Worm (Caenorhabditis elegans): Measurements from ENCODE around the gene C18F10.2.

The C18F10.2 gene

ce11 chrIII:6270277-6270676, 2.7 kb upstream of the C18F10.2 start, which contains the start of gene srg-3:
Gene srg-3, minus strand, starts transcription at chrIII:6270377.
- TF ChIP-seq aly-1 (tag; optimal IDR thresholded peaks at IDR 0.05) (no peak), ama-1 (optimal IDR thresholded peaks at IDR 0.05) (no peak), hmg-4 (GFP tag; optimal IDR thresholded peaks at IDR 0.05) (no peak), sea-1 (GFP tag; conservative IDR thresholded peaks at IDR 0.05) (no peak), tbx-11 (GFP tag; IDR thresholded peaks at IDR 0.05) (no peak), tbx-37 (GFP tag; conservative IDR thresholded peaks at IDR 0.05) (no peak), hnd-1 (tag; optimal IDR thresholded peaks at IDR 0.05) (no peak), hmbx-1 (tag; optimal IDR thresholded peaks at IDR 0.05) (no peak), tra-4 (tag; optimal IDR thresholded peaks at IDR 0.05) (no peak), scrt-1 (GFP tag; IDR thresholded peaks at IDR 0.05) (no peak), flt-1 (GFP tag; IDR thresholded peaks at IDR 0.05) (no peak), ceh-36 (tag; optimal IDR thresholded peaks at IDR 0.05) (no peak), pes-1 (GFP tag; IDR thresholded peaks at IDR 0.05) (no peak)

- TF ChIP-seq F13C5.2 (tag; optimal IDR thresholded peaks at IDR 0.05) (no peak), ceh-13 (GFP tag; optimal IDR thresholded peaks at IDR 0.05) (no peak), tra-4 (tag; optimal IDR thresholded peaks at IDR 0.05) (no peak), flt-1 (GFP tag; IDR thresholded peaks at IDR 0.05) (no peak), ets-7 (tag; optimal IDR thresholded peaks at IDR 0.05) (no peak), aly-1 (tag; optimal IDR thresholded peaks at IDR 0.05) (no peak), sea-1 (GFP tag; conservative IDR thresholded peaks at IDR 0.05) (no peak), tbx-37 (GFP tag; conservative IDR thresholded peaks at IDR 0.05) (no peak), hnd-1 (tag; optimal IDR thresholded peaks at IDR 0.05) (no peak), ceh-36 (tag; optimal IDR thresholded peaks at IDR 0.05) (no peak), pes-1 (GFP tag; IDR thresholded peaks at IDR 0.05) (no peak), scrt-1 (GFP tag; IDR thresholded peaks at IDR 0.05) (no peak), ama-1 (optimal IDR thresholded peaks at IDR 0.05) (no peak), B0310.2 (tag; optimal IDR thresholded peaks at IDR 0.05) (no peak), tbx-11 (GFP tag; IDR thresholded peaks at IDR 0.05) (no peak), hmg-4 (GFP tag; optimal IDR thresholded peaks at IDR 0.05) (no peak), hmbx-1 (tag; optimal IDR thresholded peaks at IDR 0.05) (no peak)
Measured at ce11 chrIII:6278301-6278827, 5.4 kb downstream of the C18F10.2 start, which contains the start of gene C18F10.7. Gene C18F10.7, minus strand, starts transcription at chrIII:6278351.

ce11 chrIII:6279453-6279852, 6.5 kb downstream of the C18F10.2 start:
- no peak for TF ChIP-seq hmbx-1 (tag; optimal IDR thresholded peaks at IDR 0.05)
- TF ChIP-seq F13C5.2 (tag; optimal IDR thresholded peaks at IDR 0.05): no peak
- TF ChIP-seq sea-1 (GFP tag; conservative IDR thresholded peaks at IDR 0.05): no peak
- TF ChIP-seq scrt-1 (GFP tag; IDR thresholded peaks at IDR 0.05): no peak
- TF ChIP-seq ceh-36 (tag; optimal IDR thresholded peaks at IDR 0.05): no peak

- no peak for TF ChIP-seq tbx-11 (GFP tag; IDR thresholded peaks at IDR 0.05)
- no peak for TF ChIP-seq flt-1 (GFP tag; IDR thresholded peaks at IDR 0.05)
- no peak for TF ChIP-seq hmbx-1 (tag; optimal IDR thresholded peaks at IDR 0.05)
- no peak for TF ChIP-seq aly-1 (tag; optimal IDR thresholded peaks at IDR 0.05)
- no peak for TF ChIP-seq hnd-1 (tag; optimal IDR thresholded peaks at IDR 0.05)
- peak; percentile 87 for TF ChIP-seq hmg-4 (GFP tag; optimal IDR thresholded peaks at IDR 0.05)
- no peak for TF ChIP-seq ama-1 (optimal IDR thresholded peaks at IDR 0.05)
- TF ChIP-seq tbx-37 (GFP tag; conservative IDR thresholded peaks at IDR 0.05): no peak
- TF ChIP-seq scrt-1 (GFP tag; IDR thresholded peaks at IDR 0.05): no peak
- TF ChIP-seq ceh-36 (tag; optimal IDR thresholded peaks at IDR 0.05): no peak
- no peak for TF ChIP-seq pes-1 (GFP tag; IDR thresholded peaks at IDR 0.05)
- no peak for TF ChIP-seq sea-1 (GFP tag; conservative IDR thresholded peaks at IDR 0.05)
- TF ChIP-seq B0310.2 (tag; optimal IDR thresholded peaks at IDR 0.05): no peak
- TF ChIP-seq F13C5.2 (tag; optimal IDR thresholded peaks at IDR 0.05): peak; percentile 24
- no peak for TF ChIP-seq ceh-13 (GFP tag; optimal IDR thresholded peaks at IDR 0.05)
Measured at ce11 chrIII:6280070-6280596, 7.2 kb downstream of the C18F10.2 start, which contains the start of gene hmg-1.2. Gene hmg-1.2, plus strand, starts transcription at chrIII:6280380.

- TF ChIP-seq flt-1 (GFP tag; IDR thresholded peaks at IDR 0.05) (no peak), ets-7 (tag; optimal IDR thresholded peaks at IDR 0.05) (no peak), hmg-4 (GFP tag; optimal IDR thresholded peaks at IDR 0.05) (no peak), ama-1 (optimal IDR thresholded peaks at IDR 0.05) (no peak), ceh-36 (tag; optimal IDR thresholded peaks at IDR 0.05) (no peak), tra-4 (tag; optimal IDR thresholded peaks at IDR 0.05) (no peak), aly-1 (tag; optimal IDR thresholded peaks at IDR 0.05) (no peak), tbx-11 (GFP tag; IDR thresholded peaks at IDR 0.05) (no peak), hnd-1 (tag; optimal IDR thresholded peaks at IDR 0.05) (no peak), hmbx-1 (tag; optimal IDR thresholded peaks at IDR 0.05) (no peak), F13C5.2 (tag; optimal IDR thresholded peaks at IDR 0.05) (no peak), ceh-13 (GFP tag; optimal IDR thresholded peaks at IDR 0.05) (no peak), scrt-1 (GFP tag; IDR thresholded peaks at IDR 0.05) (no peak), sea-1 (GFP tag; conservative IDR thresholded peaks at IDR 0.05) (no peak), B0310.2 (tag; optimal IDR thresholded peaks at IDR 0.05) (no peak), pes-1 (GFP tag; IDR thresholded peaks at IDR 0.05) (no peak), tbx-37 (GFP tag; conservative IDR thresholded peaks at IDR 0.05) (no peak)
Measured at ce11 chrIII:6283024-6283423, 10.1 kb downstream of the C18F10.2 start.

ce11 chrIII:6285890-6286289, 12.9 kb downstream of the C18F10.2 start, which contains the start of gene gadr-3:
Gene gadr-3, minus strand, starts transcription at chrIII:6285990.
- TF ChIP-seq ama-1 (optimal IDR thresholded peaks at IDR 0.05): no peak
- no peak for TF ChIP-seq aly-1 (tag; optimal IDR thresholded peaks at IDR 0.05)
- no peak for TF ChIP-seq sea-1 (GFP tag; conservative IDR thresholded peaks at IDR 0.05)
- no peak for TF ChIP-seq hmbx-1 (tag; optimal IDR thresholded peaks at IDR 0.05)
- no peak for TF ChIP-seq B0310.2 (tag; optimal IDR thresholded peaks at IDR 0.05)
- TF ChIP-seq tra-4 (tag; optimal IDR thresholded peaks at IDR 0.05): no peak
- TF ChIP-seq pes-1 (GFP tag; IDR thresholded peaks at IDR 0.05): no peak
- TF ChIP-seq tbx-37 (GFP tag; conservative IDR thresholded peaks at IDR 0.05): no peak

ce11 chrIII:6287195-6287594, 14.2 kb downstream of the C18F10.2 start, which contains the start of gene F47D12.6:
Gene F47D12.6, minus strand, starts transcription at chrIII:6287295.
- TF ChIP-seq hnd-1 (tag; optimal IDR thresholded peaks at IDR 0.05): no peak
- TF ChIP-seq aly-1 (tag; optimal IDR thresholded peaks at IDR 0.05): no peak
- no peak for TF ChIP-seq ceh-13 (GFP tag; optimal IDR thresholded peaks at IDR 0.05)
- TF ChIP-seq flt-1 (GFP tag; IDR thresholded peaks at IDR 0.05): no peak
- no peak for TF ChIP-seq tra-4 (tag; optimal IDR thresholded peaks at IDR 0.05)
- TF ChIP-seq hmg-4 (GFP tag; optimal IDR thresholded peaks at IDR 0.05): no peak
- no peak for TF ChIP-seq pes-1 (GFP tag; IDR thresholded peaks at IDR 0.05)
- no peak for TF ChIP-seq F13C5.2 (tag; optimal IDR thresholded peaks at IDR 0.05)
- no peak for TF ChIP-seq hmbx-1 (tag; optimal IDR thresholded peaks at IDR 0.05)
- no peak for TF ChIP-seq B0310.2 (tag; optimal IDR thresholded peaks at IDR 0.05)
- TF ChIP-seq ets-7 (tag; optimal IDR thresholded peaks at IDR 0.05): no peak
- no peak for TF ChIP-seq tbx-11 (GFP tag; IDR thresholded peaks at IDR 0.05)
- no peak for TF ChIP-seq sea-1 (GFP tag; conservative IDR thresholded peaks at IDR 0.05)
- no peak for TF ChIP-seq scrt-1 (GFP tag; IDR thresholded peaks at IDR 0.05)
- no peak for TF ChIP-seq tbx-37 (GFP tag; conservative IDR thresholded peaks at IDR 0.05)
- no peak for TF ChIP-seq ceh-36 (tag; optimal IDR thresholded peaks at IDR 0.05)
